Worm (Caenorhabditis elegans) whole organism, L3 larva: ENCODE data around the gene nud-1.
A peak's percentile ranks its signal among the peaks of the same experiment; 100 is the strongest.

Source experiments
- R02D3.7 ChIP-seq: fragments of 150-350 bp; optimal IDR thresholded peaks from 2 replicates; lab custom pipeline; 2014; ENCODE audit warnings: missing biosample characterization, missing genetic modification characterization
- ZK546.5 ChIP-seq: sonication (generic microtip); optimal IDR thresholded peaks from 2 replicates; lab custom pipeline; 2017; ENCODE audit warnings: missing biosample characterization, missing genetic modification characterization
- ama-1 ChIP-seq: fragments of 150-350 bp; optimal IDR thresholded peaks from 2 replicates; lab custom pipeline; 2018
- ceh-28 ChIP-seq: fragments of 150-350 bp; optimal IDR thresholded peaks from 2 replicates; lab custom pipeline; 2014; ENCODE audit warnings: missing biosample characterization, missing genetic modification reagents, missing genetic modification characterization
- ceh-82 ChIP-seq: fragments of 150-350 bp; optimal IDR thresholded peaks from 2 replicates; lab custom pipeline; 2014; ENCODE audit warnings: missing biosample characterization, missing genetic modification characterization
- ceh-9 ChIP-seq: sonication (generic microtip); optimal IDR thresholded peaks from 2 replicates; lab custom pipeline; 2018; ENCODE audit warnings: missing biosample characterization, missing genetic modification characterization
- egl-27 ChIP-seq: sonication (generic microtip); optimal IDR thresholded peaks from 4 replicates; lab custom pipeline; 2017; ENCODE audit warnings: missing biosample characterization, missing genetic modification reagents, missing genetic modification characterization
- egl-5 ChIP-seq: fragments of 150-350 bp; optimal IDR thresholded peaks from 2 replicates; lab custom pipeline; 2017; ENCODE audit warnings: missing biosample characterization, missing genetic modification reagents, missing genetic modification characterization, inconsistent platforms
- elt-1 ChIP-seq: fragments of 150-350 bp; optimal IDR thresholded peaks from 2 replicates; lab custom pipeline; 2014; ENCODE audit warnings: missing biosample characterization, missing genetic modification characterization
- elt-2 ChIP-seq: sonication (generic microtip); optimal IDR thresholded peaks from 2 replicates; lab custom pipeline; 2016; ENCODE audit warnings: missing genetic modification reagents, mild to moderate bottlenecking, missing genetic modification characterization, missing compliant biosample characterization
- elt-3 ChIP-seq, 3 experiments: fragments of 150-350 bp in 1 of 3; sonication (generic microtip) in 2 of 3; optimal IDR thresholded peaks; 2 replicates in 2 of 3; 4 replicates in 1 of 3; lab custom pipeline; 2014 to 2017; ENCODE audit warnings: missing biosample characterization in 3 of 3, missing genetic modification characterization in 3 of 3
- fkh-2 ChIP-seq: fragments of 150-350 bp; optimal IDR thresholded peaks from 2 replicates; lab custom pipeline; 2014; ENCODE audit warnings: missing biosample characterization, missing genetic modification reagents, missing genetic modification characterization
- hmg-11 ChIP-seq: sonication (generic microtip); optimal IDR thresholded peaks from 2 replicates; lab custom pipeline; 2016; ENCODE audit warnings: missing genetic modification characterization, missing compliant biosample characterization
- jun-1 ChIP-seq: fragments of 150-350 bp; optimal IDR thresholded peaks from 2 replicates; lab custom pipeline; 2014; ENCODE audit warnings: missing biosample characterization, missing genetic modification reagents, missing genetic modification characterization
- lin-15B ChIP-seq: fragments of 150-350 bp; optimal IDR thresholded peaks from 2 replicates; lab custom pipeline; 2014; ENCODE audit warnings: missing biosample characterization, missing genetic modification characterization
- lin-39 ChIP-seq: fragments of 150-350 bp; optimal IDR thresholded peaks from 2 replicates; lab custom pipeline; 2018; ENCODE audit warnings: missing biosample characterization, missing genetic modification reagents, missing genetic modification characterization
- lsy-12 ChIP-seq: sonication (generic microtip); optimal IDR thresholded peaks from 2 replicates; lab custom pipeline; 2016; ENCODE audit warnings: mild to moderate bottlenecking, missing genetic modification characterization, missing compliant biosample characterization
- nfya-1 ChIP-seq: sonication (generic microtip); optimal IDR thresholded peaks from 2 replicates; lab custom pipeline; 2017; ENCODE audit warnings: missing genetic modification characterization, mild to moderate bottlenecking, missing compliant biosample characterization, antibody characterized with exemption, moderate library complexity; ENCODE audit not compliant: insufficient read depth
- nhr-11 ChIP-seq: fragments of 150-350 bp; optimal IDR thresholded peaks from 2 replicates; lab custom pipeline; 2014; ENCODE audit warnings: missing biosample characterization, missing genetic modification characterization
- nhr-12 ChIP-seq: fragments of 150-350 bp; optimal IDR thresholded peaks from 2 replicates; lab custom pipeline; 2014; ENCODE audit warnings: missing biosample characterization, missing genetic modification characterization
- nhr-23 ChIP-seq: fragments of 150-350 bp; optimal IDR thresholded peaks from 2 replicates; lab custom pipeline; 2014; ENCODE audit warnings: missing biosample characterization, missing genetic modification reagents, missing genetic modification characterization
- nhr-237 ChIP-seq: fragments of 150-350 bp; optimal IDR thresholded peaks from 2 replicates; lab custom pipeline; 2014; ENCODE audit warnings: missing biosample characterization, missing genetic modification characterization
- nhr-25 ChIP-seq: sonication (generic microtip); optimal IDR thresholded peaks from 2 replicates; lab custom pipeline; 2017; ENCODE audit warnings: missing biosample characterization, missing genetic modification characterization
- nhr-28 ChIP-seq: fragments of 150-350 bp; optimal IDR thresholded peaks from 2 replicates; lab custom pipeline; 2014; ENCODE audit warnings: missing biosample characterization, missing genetic modification characterization
- nhr-43 ChIP-seq: sonication (generic microtip); optimal IDR thresholded peaks from 2 replicates; lab custom pipeline; 2016; ENCODE audit warnings: mild to moderate bottlenecking, missing genetic modification characterization, missing compliant biosample characterization; ENCODE audit not compliant: poor library complexity, severe bottlenecking
- nhr-67 ChIP-seq: fragments of 150-350 bp; optimal IDR thresholded peaks from 2 replicates; lab custom pipeline; 2014; ENCODE audit warnings: missing biosample characterization, missing genetic modification characterization
- nhr-77 ChIP-seq: fragments of 150-350 bp; optimal IDR thresholded peaks from 2 replicates; lab custom pipeline; 2014; ENCODE audit warnings: missing biosample characterization, missing genetic modification characterization
- pha-4 ChIP-seq: fragments of 150-350 bp; optimal IDR thresholded peaks from 2 replicates; lab custom pipeline; 2014; ENCODE audit warnings: missing biosample characterization, missing genetic modification reagents, missing genetic modification characterization
- skn-1 ChIP-seq: fragments of 150-350 bp; optimal IDR thresholded peaks from 2 replicates; lab custom pipeline; 2014; ENCODE audit warnings: missing biosample characterization, missing genetic modification characterization
- snpc-4 ChIP-seq: fragments of 150-350 bp; optimal IDR thresholded peaks from 2 replicates; lab custom pipeline; 2014; ENCODE audit warnings: missing biosample characterization, missing genetic modification characterization
- unc-62 ChIP-seq: fragments of 150-350 bp; sonication (generic microtip); optimal IDR thresholded peaks from 4 replicates; lab custom pipeline; 2014; ENCODE audit warnings: missing biosample characterization, missing genetic modification reagents, missing genetic modification characterization
- ztf-11 ChIP-seq: fragments of 150-350 bp; optimal IDR thresholded peaks from 2 replicates; lab custom pipeline; 2014; ENCODE audit warnings: missing biosample characterization, missing genetic modification characterization

The nud-1 gene

DNA sequence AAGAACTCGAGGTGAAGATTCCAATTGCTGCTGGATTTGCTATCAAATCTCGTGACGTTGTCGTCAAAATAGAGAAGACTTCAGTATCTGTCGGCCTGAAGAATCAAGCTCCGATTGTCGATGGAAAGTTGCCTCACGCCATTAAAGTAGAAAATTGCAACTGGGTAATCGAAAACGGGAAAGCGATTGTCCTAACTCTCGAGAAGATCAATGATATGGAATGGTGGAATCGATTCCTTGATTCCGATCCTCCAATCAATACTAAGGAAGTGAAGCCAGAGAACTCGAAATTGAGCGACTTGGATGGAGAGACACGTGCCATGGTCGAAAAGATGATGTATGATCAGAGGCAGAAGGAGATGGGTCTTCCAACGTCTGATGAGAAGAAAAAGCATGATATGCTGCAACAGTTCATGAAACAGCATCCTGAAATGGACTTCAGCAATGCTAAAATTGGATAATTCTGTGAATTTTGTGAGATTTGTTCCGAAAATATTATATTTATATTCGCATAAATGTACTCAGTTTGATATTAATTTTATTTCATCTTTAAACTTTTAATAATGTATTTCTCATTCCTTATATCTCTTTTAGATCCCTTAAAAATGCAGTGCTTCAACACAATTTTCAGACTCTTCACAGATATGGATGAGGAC lies 880 bp downstream of the nud-1 start, which contains the start of gene dro-1:
dro-1 (plus strand) TSS at position 606 of the 656 bp plus-strand sequence.
- TF ChIP-seq nhr-77 (tag; lab: Kevin White, UChicago) (no peak), ZK546.5 (tag; lab: Kevin White, UChicago) (no peak), ama-1 (no peak), nhr-67 (tag; lab: Kevin White, UChicago) (no peak), unc-62 (no peak), elt-2 (tag; lab: Kevin White, UChicago) (no peak), R02D3.7 (tag; lab: Kevin White, UChicago) (no peak), nhr-12 (tag; lab: Kevin White, UChicago) (no peak), nhr-11 (tag; lab: Kevin White, UChicago) (no peak), egl-5 (no peak), nhr-43 (no peak), ceh-28 (no peak), nhr-237 (tag; lab: Kevin White, UChicago) (no peak)

DNA sequence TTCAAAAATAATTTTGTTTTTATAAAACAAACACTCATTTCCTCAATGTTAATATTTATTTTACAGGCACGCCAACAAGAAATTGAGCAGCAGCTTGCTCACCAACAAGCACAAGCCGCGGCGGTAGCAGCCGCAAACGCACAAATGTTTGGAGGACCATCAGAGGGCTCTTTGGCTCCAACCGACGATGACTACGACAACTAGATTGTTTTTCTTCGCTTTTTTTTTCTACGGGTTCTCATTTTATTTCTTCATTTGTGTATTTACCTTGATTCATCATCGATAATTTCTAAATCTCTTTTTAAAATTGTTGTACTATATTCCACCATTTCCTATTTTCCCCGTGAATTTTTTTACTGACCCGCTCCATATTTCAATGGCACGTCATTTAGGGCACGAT lies 1.8 kb downstream of the nud-1 start, which contains the start of gene ife-1:
ife-1 (plus strand) TSS at position 301 of the 400 bp plus-strand sequence.
- TF ChIP-seq ztf-11 (tag; lab: Kevin White, UChicago) (no peak), nhr-28 (tag; lab: Kevin White, UChicago) (no peak), elt-3 (tag; optimal IDR thresholded peaks at IDR 0.05; lab: Kevin White, UChicago) (no peak), nhr-11 (tag; lab: Kevin White, UChicago) (no peak), elt-1 (tag; lab: Kevin White, UChicago) (no peak)

DNA sequence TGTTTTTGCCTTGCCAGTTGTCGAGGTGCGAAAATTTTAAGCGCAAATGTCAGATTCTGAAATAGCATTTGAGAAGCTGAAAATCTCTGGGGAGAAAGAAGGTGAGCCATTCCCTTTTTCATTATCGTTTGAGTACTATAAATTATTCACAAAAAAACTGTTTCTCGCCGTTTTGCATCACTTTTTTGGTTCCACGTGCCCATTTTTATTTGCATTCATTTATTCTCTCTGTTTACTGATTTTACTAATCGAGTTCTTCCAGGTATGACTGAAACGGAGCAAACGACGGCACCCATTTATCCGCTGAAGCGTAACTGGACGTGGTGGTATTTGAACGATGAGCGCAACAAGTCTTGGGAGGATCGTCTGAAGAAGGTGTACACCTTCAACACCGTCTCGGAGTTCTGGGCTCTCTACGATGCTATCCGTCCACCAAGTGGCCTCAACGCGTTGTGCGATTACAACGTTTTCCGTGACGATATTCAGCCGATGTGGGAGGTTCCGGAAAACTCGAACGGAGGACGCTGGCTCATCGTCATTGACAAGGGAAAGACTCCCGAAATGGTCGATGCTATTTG lies 2.3 kb downstream of the nud-1 start:
- TF ChIP-seq nhr-23 (tag; lab: Kevin White, UChicago) (no peak), hmg-11 (tag; lab: Kevin White, UChicago) (no peak), nhr-43 (no peak)

DNA sequence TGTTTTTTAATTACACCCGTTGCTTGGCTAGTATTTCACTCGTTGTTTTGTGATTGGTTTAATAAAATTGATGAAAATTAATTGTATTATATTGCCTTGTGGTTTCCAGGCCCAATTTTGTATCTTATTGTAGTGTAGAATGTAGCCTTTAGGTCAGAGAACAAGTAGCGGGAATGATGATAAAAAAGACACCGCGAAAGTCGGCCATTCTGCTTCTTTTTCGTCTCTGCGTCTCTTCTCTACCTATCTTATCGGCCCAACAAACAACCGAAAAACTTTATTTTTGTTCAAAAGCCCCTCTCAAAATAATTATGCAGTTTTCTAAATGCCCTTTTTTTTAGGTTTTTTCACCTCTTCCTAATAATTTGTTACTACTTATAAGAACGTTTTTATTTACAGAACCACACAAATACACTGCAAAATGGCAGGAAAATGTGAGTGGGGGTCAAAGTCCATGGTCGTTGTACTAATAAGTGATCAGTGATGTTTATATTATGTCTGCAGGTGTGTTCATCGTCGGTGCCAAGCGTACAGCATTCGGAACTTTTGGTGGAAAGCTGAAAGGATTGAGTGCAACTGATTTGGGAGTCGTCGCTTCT lies 3.3 kb downstream of the nud-1 start, which contains the start of gene acaa-2:
acaa-2 (plus strand) TSS at position 400 of the 599 bp plus-strand sequence.
- TF ChIP-seq nfya-1 (tag; lab: Kevin White, UChicago) (peak; percentile 40), skn-1 (peak; percentile 93), nhr-28 (tag; lab: Kevin White, UChicago) (no peak), elt-2 (tag; lab: Kevin White, UChicago) (peak; percentile 56), ceh-82 (tag; lab: Kevin White, UChicago) (no peak), nhr-25 (tag; lab: Kevin White, UChicago) (peak; percentile 35), egl-27 (tag; lab: Kevin White, UChicago) (no peak), R02D3.7 (tag; lab: Kevin White, UChicago) (no peak), hmg-11 (tag; lab: Kevin White, UChicago) (peak; percentile 34), nhr-237 (tag; lab: Kevin White, UChicago) (no peak), lin-39 (tag; lab: Kevin White, UChicago) (no peak), lin-15B (tag; lab: Kevin White, UChicago) (peak; percentile 0), egl-5 (no peak), ceh-9 (tag; lab: Kevin White, UChicago) (no peak), jun-1 (no peak), nhr-11 (tag; lab: Kevin White, UChicago) (no peak)
- TF ChIP-seq, all 47 proteins: peak for 6

DNA sequence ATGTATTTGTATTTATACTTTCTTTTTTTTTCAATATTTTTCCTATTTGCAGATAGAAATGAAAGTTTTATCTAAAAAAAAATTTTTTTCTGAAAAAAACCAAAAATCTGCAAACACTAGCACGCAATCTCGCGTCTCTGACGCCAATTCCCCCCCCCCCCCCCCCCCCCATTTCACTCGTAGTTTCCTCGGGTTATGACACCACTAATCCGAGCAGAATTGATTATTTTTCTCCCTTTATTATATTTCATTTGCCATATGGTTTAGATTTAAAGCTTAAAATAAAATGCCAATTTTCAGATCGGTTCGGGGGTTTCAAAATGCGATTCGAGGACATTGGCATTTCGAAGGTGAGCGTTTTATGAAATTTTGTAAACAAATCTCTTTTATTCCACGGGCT lies 5.5 kb downstream of the nud-1 start, which contains the start of gene mtm-6:
mtm-6 (plus strand) TSS at position 301 of the 400 bp plus-strand sequence.
- TF ChIP-seq nhr-23 (tag; lab: Kevin White, UChicago) (no peak), nhr-237 (tag; lab: Kevin White, UChicago) (no peak), nhr-11 (tag; lab: Kevin White, UChicago) (no peak), ceh-82 (tag; lab: Kevin White, UChicago) (no peak), lsy-12 (peak; percentile 24), pha-4 (tag; lab: Kevin White, UChicago) (no peak), lin-39 (tag; lab: Kevin White, UChicago) (no peak), elt-2 (tag; lab: Kevin White, UChicago) (peak; percentile 22), fkh-2 (tag; lab: Kevin White, UChicago) (no peak), hmg-11 (tag; lab: Kevin White, UChicago) (peak; percentile 11), ama-1 (no peak), snpc-4 (no peak)
- TF ChIP-seq, all 47 proteins: peak for 3
